Worm (Caenorhabditis elegans) whole organism, late embryonic: Measurements from ENCODE around the gene acox-1.5.

Experiments used
- F13H6.1 ChIP-seq: sonication (generic microtip); optimal IDR thresholded peaks from 2 replicates; lab custom pipeline; 2016; ENCODE audit warnings: missing genetic modification characterization, missing compliant biosample characterization
- T23F11.4 ChIP-seq: fragments of 200-800 bp; sonication (Bioruptor generic); optimal IDR thresholded peaks from 2 replicates; lab custom pipeline; 2018; ENCODE audit warnings: mild to moderate bottlenecking, missing genetic modification characterization, missing compliant biosample characterization
- ama-1 ChIP-seq: fragments of 150-350 bp; optimal IDR thresholded peaks from 2 replicates; lab custom pipeline; 2014
- ceh-18 ChIP-seq: sonication (generic microtip); optimal IDR thresholded peaks from 2 replicates; lab custom pipeline; 2016; ENCODE audit warnings: missing genetic modification characterization, missing compliant biosample characterization
- fkh-10 ChIP-seq: fragments of 150-350 bp; optimal IDR thresholded peaks from 2 replicates; lab custom pipeline; 2014; ENCODE audit warnings: missing biosample characterization, missing genetic modification reagents, missing genetic modification characterization
- hlh-30 ChIP-seq: sonication (generic microtip); optimal IDR thresholded peaks from 2 replicates; lab custom pipeline; 2017; ENCODE audit warnings: antibody characterized with exemption, missing genetic modification characterization, missing compliant biosample characterization; ENCODE audit not compliant: insufficient read depth
- pax-1 ChIP-seq: fragments of 150-350 bp; optimal IDR thresholded peaks from 2 replicates; lab custom pipeline; 2014; ENCODE audit warnings: missing biosample characterization, missing genetic modification characterization
- pha-4 ChIP-seq: fragments of 150-350 bp; optimal IDR thresholded peaks from 2 replicates; lab custom pipeline; 2018; ENCODE audit warnings: missing biosample characterization, missing genetic modification reagents, missing genetic modification characterization
- pqm-1 ChIP-seq: sonication (generic microtip); optimal IDR thresholded peaks from 2 replicates; lab custom pipeline; 2016; ENCODE audit warnings: missing genetic modification characterization, missing compliant biosample characterization
- tbx-2 ChIP-seq: sonication (generic microtip); optimal IDR thresholded peaks from 2 replicates; lab custom pipeline; 2016; ENCODE audit warnings: missing genetic modification characterization, missing compliant biosample characterization
- unc-55 ChIP-seq: sonication (generic microtip); optimal IDR thresholded peaks from 2 replicates; lab custom pipeline; 2017; ENCODE audit warnings: missing biosample characterization, missing genetic modification reagents, missing genetic modification characterization

DNA sequence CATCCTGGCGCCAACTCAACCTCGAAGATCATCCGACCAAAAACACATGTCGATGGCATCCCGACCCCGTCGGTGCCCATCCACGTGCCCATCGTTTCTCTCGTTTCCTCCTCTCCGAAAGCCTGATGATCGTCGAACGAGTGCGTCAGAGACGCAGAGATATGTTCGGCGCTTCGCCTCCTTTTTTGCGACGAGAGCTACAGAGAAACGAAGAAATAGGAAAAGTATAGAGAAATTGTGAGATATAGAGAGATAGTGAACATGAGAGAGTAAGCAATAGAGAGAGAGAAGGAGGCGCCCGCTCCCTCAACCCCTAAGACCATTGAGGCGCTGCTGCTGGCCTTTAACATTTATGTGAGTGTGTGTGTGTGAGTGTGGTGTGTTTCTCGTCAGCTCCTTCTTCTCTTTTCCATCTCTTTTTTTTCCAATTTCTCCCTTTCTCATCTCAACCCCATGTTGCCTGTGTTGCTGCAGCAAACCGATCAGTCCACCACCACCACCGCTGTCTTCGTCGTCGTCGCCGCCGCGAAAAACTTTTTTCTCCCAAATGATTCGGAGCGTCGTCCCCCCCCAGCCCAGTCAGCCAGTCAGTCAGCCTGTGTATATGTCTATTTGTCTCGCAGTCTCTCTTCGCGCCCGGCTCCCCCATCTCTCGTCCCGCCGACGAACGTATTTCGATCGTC, 27.2 kb upstream of the acox-1.5 start, which contains the start of gene hlh-11:
- no peak for TF ChIP-seq fkh-10 (GFP tag; lab: Kevin White, UChicago)
- TF ChIP-seq pha-4 (tag; lab: Kevin White, UChicago): no peak
- no peak for TF ChIP-seq T23F11.4 (GFP tag; lab: Kevin White, UChicago)
- peak; percentile 76 for TF ChIP-seq hlh-30 (tag; lab: Kevin White, UChicago)
- TF ChIP-seq ceh-18 (tag; lab: Kevin White, UChicago): peak; percentile 96
- TF ChIP-seq ama-1 (lab: Kevin White, UChicago): no peak
- peak; percentile 71 for TF ChIP-seq F13H6.1 (tag; lab: Kevin White, UChicago)
- no peak for TF ChIP-seq pax-1
- TF ChIP-seq tbx-2 (tag; lab: Kevin White, UChicago): peak; percentile 58
- TF ChIP-seq pqm-1 (tag; lab: Kevin White, UChicago): no peak
- TF ChIP-seq unc-55 (GFP tag; lab: Kevin White, UChicago): peak; percentile 41
